Fruit fly (Drosophila melanogaster) whole organism, embryonic: ENCODE data around the gene Ide.

Source experiments
- Antp ChIP-seq: fragments of 200-800 bp; sonication (Bioruptor generic); optimal IDR thresholded peaks from 3 replicates; lab custom pipeline; 2016; ENCODE audit warnings: missing biosample characterization, missing genetic modification characterization
- CG12155 ChIP-seq: fragments of 200-800 bp; sonication (Bioruptor generic); optimal IDR thresholded peaks from 3 replicates; lab custom pipeline; 2016; ENCODE audit warnings: missing biosample characterization, missing genetic modification characterization
- CG12769 ChIP-seq: fragments of 200-800 bp; sonication (Bioruptor generic); optimal IDR thresholded peaks from 2 replicates; lab custom pipeline; 2019; ENCODE audit warnings: missing biosample characterization, mild to moderate bottlenecking, missing genetic modification characterization, moderate library complexity
- CG15601 ChIP-seq: fragments of 200-800 bp; sonication (Bioruptor generic); optimal IDR thresholded peaks from 3 replicates; lab custom pipeline; 2019; ENCODE audit warnings: missing biosample characterization, mild to moderate bottlenecking, missing genetic modification characterization, moderate library complexity
- CG1603 ChIP-seq: fragments of 200-800 bp; sonication (Bioruptor generic); optimal IDR thresholded peaks from 2 replicates; lab custom pipeline; 2019; ENCODE audit warnings: missing biosample characterization, mild to moderate bottlenecking, missing genetic modification characterization, moderate library complexity
- CG17912 ChIP-seq: fragments of 200-800 bp; sonication (Bioruptor generic); optimal IDR thresholded peaks from 2 replicates; lab custom pipeline; 2018; ENCODE audit warnings: missing biosample characterization, mild to moderate bottlenecking, missing genetic modification characterization
- CG3726 ChIP-seq: fragments of 200-800 bp; sonication (Bioruptor generic); IDR thresholded peaks from 3 replicates; pipeline ENCODE4, ENCODE4 v1.3.6; 2022; ENCODE audit warnings: missing biosample characterization, missing genetic modification characterization
- CG4360 ChIP-seq: fragments of 200-800 bp; sonication (Bioruptor generic); IDR thresholded peaks from 2 replicates; pipeline ENCODE4 v1.3.6; 2022; ENCODE audit warnings: missing biosample characterization, missing genetic modification characterization
- CG4820 ChIP-seq: fragments of 200-800 bp; sonication (Bioruptor generic); optimal IDR thresholded peaks from 3 replicates; lab custom pipeline; 2016; ENCODE audit warnings: missing biosample characterization, missing genetic modification characterization
- CG7745 ChIP-seq: fragments of 200-800 bp; sonication (Bioruptor generic); optimal IDR thresholded peaks from 2 replicates; lab custom pipeline; 2018; ENCODE audit warnings: missing biosample characterization, mild to moderate bottlenecking, missing genetic modification characterization, moderate library complexity
- CG8478 ChIP-seq: fragments of >200 bp; optimal IDR thresholded peaks from 2 replicates; lab custom pipeline; 2018
- Dfd ChIP-seq, 2 experiments: fragments of >200 bp; optimal IDR thresholded peaks; 2 replicates each; lab custom pipeline; 2017; ENCODE audit warnings: missing biosample characterization in 2 of 2, missing genetic modification characterization in 2 of 2
- Fer1 ChIP-seq: fragments of 200-800 bp; sonication (Bioruptor generic); optimal IDR thresholded peaks from 2 replicates; lab custom pipeline; 2017; ENCODE audit warnings: missing biosample characterization, mild to moderate bottlenecking, missing genetic modification characterization
- HHEX ChIP-seq: fragments of 200-800 bp; sonication (Bioruptor generic); optimal IDR thresholded peaks from 3 replicates; lab custom pipeline; 2017; ENCODE audit warnings: missing biosample characterization, mild to moderate bottlenecking, missing genetic modification characterization, missing genetic modification reagents
- Hand ChIP-seq: fragments of 200-800 bp; sonication (Bioruptor generic); optimal IDR thresholded peaks from 2 replicates; lab custom pipeline; 2017; ENCODE audit warnings: mild to moderate bottlenecking, missing biosample characterization, missing genetic modification reagents, missing genetic modification characterization
- MBD-R2 ChIP-seq: fragments of 200-800 bp; sonication (Bioruptor generic); IDR thresholded peaks from 2 replicates; pipeline ENCODE4 v1.3.6; 2022; ENCODE audit warnings: missing biosample characterization, missing genetic modification characterization
- MESR4 ChIP-seq: fragments of 200-800 bp; sonication (Bioruptor generic); optimal IDR thresholded peaks from 2 replicates; lab custom pipeline; 2018; ENCODE audit warnings: missing biosample characterization, mild to moderate bottlenecking, missing genetic modification characterization, moderate library complexity
- Mad ChIP-seq: fragments of 200-800 bp; sonication (Bioruptor generic); optimal IDR thresholded peaks from 2 replicates; lab custom pipeline; 2016; ENCODE audit warnings: missing biosample characterization, missing genetic modification characterization
- NC2β ChIP-seq: fragments of 200-800 bp; sonication (Bioruptor generic); optimal IDR thresholded peaks from 2 replicates; lab custom pipeline; 2016; ENCODE audit warnings: missing biosample characterization, missing genetic modification characterization
- ac ChIP-seq: fragments of 200-800 bp; sonication (Bioruptor generic); optimal IDR thresholded peaks from 3 replicates; lab custom pipeline; 2017; ENCODE audit warnings: missing biosample characterization, mild to moderate bottlenecking, missing genetic modification characterization
- ato ChIP-seq: fragments of 200-800 bp; sonication (Bioruptor generic); IDR thresholded peaks from 2 replicates; pipeline ENCODE4 v1.3.6; 2022; ENCODE audit warnings: missing biosample characterization, missing genetic modification characterization; ENCODE audit not compliant: partially characterized antibody
- caup ChIP-seq: fragments of 200-800 bp; sonication (Bioruptor generic); optimal IDR thresholded peaks from 3 replicates; lab custom pipeline; 2017; ENCODE audit warnings: missing biosample characterization, mild to moderate bottlenecking, missing genetic modification characterization, moderate library complexity; ENCODE audit not compliant: severe bottlenecking
- cg ChIP-seq: fragments of 200-800 bp; sonication (Bioruptor generic); optimal IDR thresholded peaks from 3 replicates; lab custom pipeline; 2019; ENCODE audit warnings: missing biosample characterization, mild to moderate bottlenecking, missing genetic modification characterization, moderate library complexity
- danr ChIP-seq: fragments of 200-800 bp; sonication (Bioruptor generic); IDR thresholded peaks from 2 replicates; pipeline ENCODE4 v1.3.6; 2022; ENCODE audit warnings: missing biosample characterization, missing genetic modification characterization
- dm ChIP-seq: fragments of 200-800 bp; sonication (Bioruptor generic); optimal IDR thresholded peaks from 3 replicates; lab custom pipeline; 2016; ENCODE audit warnings: missing biosample characterization, missing genetic modification characterization
- gcm ChIP-seq: fragments of 200-800 bp; sonication (Bioruptor generic); optimal IDR thresholded peaks from 2 replicates; lab custom pipeline; 2019; ENCODE audit warnings: missing biosample characterization, mild to moderate bottlenecking, missing genetic modification characterization, moderate library complexity
- ind ChIP-seq: fragments of 200-800 bp; sonication (Bioruptor generic); optimal IDR thresholded peaks from 3 replicates; lab custom pipeline; 2016; ENCODE audit warnings: missing biosample characterization, missing genetic modification characterization
- mld ChIP-seq: fragments of 200-800 bp; sonication (Bioruptor generic); IDR thresholded peaks from 3 replicates; pipeline ENCODE4 v1.3.6; 2022; ENCODE audit warnings: missing biosample characterization, missing genetic modification characterization; ENCODE audit not compliant: partially characterized antibody
- nerfin-1 ChIP-seq: fragments of 200-800 bp; sonication (Bioruptor generic); optimal IDR thresholded peaks from 3 replicates; lab custom pipeline; 2019; ENCODE audit warnings: missing biosample characterization, mild to moderate bottlenecking, missing genetic modification characterization, moderate library complexity
- nmo ChIP-seq: fragments of 200-800 bp; sonication (Bioruptor generic); optimal IDR thresholded peaks from 2 replicates; lab custom pipeline; 2018; ENCODE audit warnings: missing biosample characterization, mild to moderate bottlenecking, missing genetic modification characterization, moderate library complexity
- nom ChIP-seq: fragments of 200-800 bp; sonication (Bioruptor generic); optimal IDR thresholded peaks from 2 replicates; lab custom pipeline; 2017; ENCODE audit warnings: missing biosample characterization, missing genetic modification characterization, mild to moderate bottlenecking, moderate library complexity, missing genetic modification reagents
- onecut ChIP-seq: fragments of 200-800 bp; sonication (Bioruptor generic); IDR thresholded peaks from 2 replicates; pipeline ENCODE4 v1.3.6; 2022; ENCODE audit warnings: missing biosample characterization, missing genetic modification characterization
- repo ChIP-seq: fragments of 200-800 bp; sonication (Bioruptor generic); optimal IDR thresholded peaks from 2 replicates; lab custom pipeline; 2016; ENCODE audit warnings: missing biosample characterization, missing genetic modification characterization
- sug ChIP-seq: fragments of 200-800 bp; optimal IDR thresholded peaks from 2 replicates; lab custom pipeline; 2019; ENCODE audit warnings: missing biosample characterization, mild to moderate bottlenecking, missing genetic modification characterization, moderate library complexity

Ide gene

dm6 chr3L:20379496-20379895 lies 3.8 kb upstream of the Ide start (continued):
- TF ChIP-seq CG1603 (tag; lab: Kevin White, UChicago) (no peak), Antp (GFP tag; lab: Kevin White, UChicago) (no peak), CG8478 (lab: Kevin White, UChicago) (peak; percentile 55), CG3726 (GFP tag; lab: Robert Waterston, UW) (no peak), Fer1 (GFP tag; lab: Kevin White, UChicago) (no peak), ac (GFP tag; lab: Kevin White, UChicago) (no peak), NC2β (GFP tag; lab: Kevin White, UChicago) (no peak)

- TF ChIP-seq ato (GFP tag; lab: Robert Waterston, UW) (no peak), nerfin-1 (tag; lab: Kevin White, UChicago) (peak; percentile 45), nom (GFP tag; lab: Kevin White, UChicago) (no peak), ind (no peak), CG15601 (no peak), dm (GFP tag; lab: Kevin White, UChicago) (no peak), Hand (GFP tag; lab: Kevin White, UChicago) (no peak), CG12155 (no peak), nmo (no peak), mld (no peak), danr (no peak), HHEX (GFP tag; lab: Kevin White, UChicago) (no peak), sug (tag; lab: Kevin White, UChicago) (no peak), CG17912 (GFP tag; lab: Kevin White, UChicago) (no peak), onecut (GFP tag; lab: Robert Waterston, UW) (peak; percentile 73), CG4360 (GFP tag; lab: Robert Waterston, UW) (no peak), cg (GFP tag; lab: Kevin White, UChicago) (peak; percentile 5)
Measured at dm6 chr3L:20376564-20376920, 846 bp upstream of the Ide start.

- peak; percentile 48 for TF ChIP-seq MESR4 (GFP tag; lab: Kevin White, UChicago)
- TF ChIP-seq CG7745 (tag; lab: Kevin White, UChicago) = no peak
- peak; percentile 97 for TF ChIP-seq onecut (GFP tag; lab: Robert Waterston, UW)
- no peak for TF ChIP-seq CG4820 (GFP tag; lab: Kevin White, UChicago)
- no peak for TF ChIP-seq Dfd (GFP tag; optimal IDR thresholded peaks at IDR 0.05; lab: Kevin White, UChicago)
- 0 out of 2 replicates have a peak, but pooled peaks have one; percentile 40 for TF ChIP-seq MBD-R2 (GFP tag; lab: Robert Waterston, UW)
- TF ChIP-seq gcm (GFP tag; lab: Kevin White, UChicago) = no peak
Measured at dm6 chr3L:20375467-20375866, 229 bp downstream of the Ide start.

dm6 chr3L:20370013-20370412 lies 5.7 kb downstream of the Ide start, which contains the start of gene CG13247:
Gene CG13247 (plus strand): TSS chr3L:20370313.
- TF ChIP-seq Mad (GFP tag; lab: Kevin White, UChicago) (no peak), repo (GFP tag; lab: Kevin White, UChicago) (no peak), caup (GFP tag; lab: Kevin White, UChicago) (no peak), CG12769 (peak; percentile 80)
